Worm (Caenorhabditis elegans) whole organism, L3 larva: ENCODE measurements around the gene clec-238.

Source experiments
- elt-3 ChIP-seq, 3 experiments: fragments of 150-350 bp in 1 of 3; sonication (generic microtip) in 2 of 3; optimal IDR thresholded peaks; 2 replicates in 2 of 3; 4 replicates in 1 of 3; lab custom pipeline; 2014 to 2017; ENCODE audit warnings: missing biosample characterization in 3 of 3, missing genetic modification characterization in 3 of 3
- jun-1 ChIP-seq: fragments of 150-350 bp; optimal IDR thresholded peaks from 2 replicates; lab custom pipeline; 2014; ENCODE audit warnings: missing biosample characterization, missing genetic modification reagents, missing genetic modification characterization
- nhr-12 ChIP-seq: fragments of 150-350 bp; optimal IDR thresholded peaks from 2 replicates; lab custom pipeline; 2014; ENCODE audit warnings: missing biosample characterization, missing genetic modification characterization
- nhr-237 ChIP-seq: fragments of 150-350 bp; optimal IDR thresholded peaks from 2 replicates; lab custom pipeline; 2014; ENCODE audit warnings: missing biosample characterization, missing genetic modification characterization
- nhr-25 ChIP-seq: sonication (generic microtip); optimal IDR thresholded peaks from 2 replicates; lab custom pipeline; 2017; ENCODE audit warnings: missing biosample characterization, missing genetic modification characterization
- nhr-77 ChIP-seq: fragments of 150-350 bp; optimal IDR thresholded peaks from 2 replicates; lab custom pipeline; 2014; ENCODE audit warnings: missing biosample characterization, missing genetic modification characterization
- pha-4 ChIP-seq: fragments of 150-350 bp; optimal IDR thresholded peaks from 2 replicates; lab custom pipeline; 2014; ENCODE audit warnings: missing biosample characterization, missing genetic modification reagents, missing genetic modification characterization
- snpc-4 ChIP-seq: fragments of 150-350 bp; optimal IDR thresholded peaks from 2 replicates; lab custom pipeline; 2014; ENCODE audit warnings: missing biosample characterization, missing genetic modification characterization
- ztf-4 ChIP-seq: fragments of 150-350 bp; optimal IDR thresholded peaks from 2 replicates; lab custom pipeline; 2014; ENCODE audit warnings: missing biosample characterization, missing genetic modification characterization

- TF ChIP-seq nhr-237 (tag; lab: Kevin White, UChicago) = no peak
- no peak for TF ChIP-seq snpc-4 (tag; lab: Kevin White, UChicago)
- no peak for TF ChIP-seq jun-1 (tag; lab: Kevin White, UChicago)
- TF ChIP-seq nhr-77 (tag; lab: Kevin White, UChicago) = no peak
- TF ChIP-seq pha-4 (tag; lab: Kevin White, UChicago) = no peak
- TF ChIP-seq ztf-4 (tag; lab: Kevin White, UChicago) = no peak
- no peak for TF ChIP-seq nhr-12 (tag; lab: Kevin White, UChicago)
- TF ChIP-seq elt-3 (tag; optimal IDR thresholded peaks at IDR 0.05; lab: Kevin White, UChicago) = no peak
- no peak for TF ChIP-seq nhr-25
These were observed 35.5 kb upstream of the clec-238 start, which contains the start of gene F09C6.10 for ce11 chrV:16916079-16916478.
